Fruit fly (Drosophila melanogaster) whole organism, larva: ENCODE data around the gene CG11585.
A peak's percentile ranks its signal among the peaks of the same experiment; 100 is the strongest.

ENCODE experiments used
- noc ChIP-seq: fragments of 200-800 bp; sonication (Bioruptor generic); optimal IDR thresholded peaks from 3 replicates; lab custom pipeline; 2019; ENCODE audit warnings: missing biosample characterization, mild to moderate bottlenecking, missing genetic modification characterization, moderate library complexity

The CG11585 gene

DNA sequence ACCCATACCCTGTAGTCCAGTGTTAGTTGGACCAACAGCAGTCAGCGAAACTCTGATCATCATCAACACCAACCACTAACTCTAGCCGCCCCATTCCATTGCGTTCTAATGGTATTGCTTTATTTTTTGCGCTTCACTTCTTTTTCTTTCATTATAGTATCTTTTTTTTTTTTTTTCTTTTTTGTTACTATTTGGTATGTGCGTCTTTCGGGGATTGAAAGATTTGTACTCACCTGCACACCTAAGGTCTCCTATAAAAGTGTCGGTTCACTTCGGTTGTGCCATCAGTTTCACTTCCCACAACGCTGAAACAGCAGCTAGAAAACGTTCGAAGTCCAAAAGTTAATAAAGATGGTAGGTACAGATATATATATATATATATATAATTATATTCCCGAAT, at the start of gene CG11585:
Gene CG11585 (plus strand): TSS at position 301 of the 400 bp plus-strand sequence.
- no peak for TF ChIP-seq noc

DNA sequence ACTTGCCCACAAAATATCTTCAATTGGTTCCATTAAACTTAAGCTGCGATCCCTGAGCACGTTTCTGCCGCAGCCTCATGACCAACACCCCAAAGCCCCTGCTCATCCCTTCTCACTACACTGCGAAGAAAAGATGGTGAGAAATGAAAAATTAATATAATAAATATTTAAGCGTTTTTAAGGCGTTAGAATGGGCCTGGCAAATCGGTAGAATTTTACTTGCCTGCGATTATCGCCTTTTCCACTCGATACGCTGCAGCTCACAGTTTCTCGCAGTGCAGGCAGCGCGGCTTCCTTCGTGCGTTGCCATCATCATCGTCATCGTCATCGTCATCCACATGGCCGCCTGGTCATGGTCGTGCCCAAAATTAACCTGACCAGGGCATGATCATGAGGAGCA, 41.1 kb upstream of the CG11585 start:
- TF ChIP-seq noc: no peak

DNA sequence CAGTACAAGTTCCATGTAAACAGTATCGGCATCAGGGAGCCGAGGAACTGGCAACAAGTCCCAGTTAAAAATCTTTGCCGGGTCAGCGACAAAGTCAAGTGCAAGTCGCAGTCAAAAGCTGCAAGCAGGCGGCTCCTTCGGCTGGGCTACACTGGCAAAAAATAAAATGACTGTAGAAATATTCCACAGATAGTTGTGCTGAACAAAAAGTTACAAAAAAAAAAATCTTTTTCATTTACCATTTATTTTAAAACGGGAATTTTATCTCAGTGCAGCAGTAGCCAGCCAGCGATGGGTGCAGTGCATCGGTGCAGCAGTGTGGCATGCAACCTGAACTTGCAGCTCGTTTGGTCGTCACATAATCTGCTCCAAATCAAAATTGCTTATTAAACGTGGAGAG, 40.0 kb upstream of the CG11585 start:
- TF ChIP-seq noc: no peak

DNA sequence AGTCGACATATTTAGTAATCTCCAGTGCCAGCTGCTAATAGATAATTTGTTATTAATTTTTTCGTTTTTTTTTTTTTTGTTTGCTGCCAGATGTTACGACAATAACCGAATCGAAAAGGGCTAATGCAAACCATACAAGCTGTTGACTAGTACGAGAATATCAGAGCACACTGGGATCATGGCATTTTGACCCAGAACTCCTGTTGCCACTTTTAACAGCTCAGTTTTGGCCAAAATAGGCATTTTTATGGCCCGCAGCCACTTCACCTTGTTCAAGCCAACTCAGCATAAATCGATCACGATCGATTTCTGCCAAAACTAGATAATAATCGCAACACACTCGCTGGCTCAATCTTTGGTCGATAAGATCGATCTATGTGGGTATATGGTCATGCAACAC, 37.4 kb upstream of the CG11585 start, which contains the start of gene CG12479:
Gene CG12479 (minus strand): TSS at position 101 of the 400 bp plus-strand sequence.
- TF ChIP-seq noc: no peak

DNA sequence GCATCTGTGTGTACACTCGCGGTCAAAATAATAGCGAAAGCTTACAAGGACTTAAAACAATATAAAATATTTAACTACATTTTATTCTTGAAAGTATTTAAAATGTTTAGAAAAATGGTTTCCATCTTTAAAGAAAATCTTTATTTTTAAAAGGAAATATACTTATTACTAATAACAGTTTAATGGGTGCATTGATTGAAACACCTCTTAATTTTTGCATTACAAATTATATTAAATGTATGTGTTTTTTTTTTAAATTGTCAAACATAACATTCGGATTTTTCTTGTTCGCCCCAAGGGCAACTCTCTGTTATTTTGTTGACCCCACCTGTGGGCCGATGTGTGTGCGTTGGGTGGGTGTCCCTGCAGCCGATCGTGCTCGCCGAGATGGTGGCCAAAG, 35.6 kb upstream of the CG11585 start:
- TF ChIP-seq noc: no peak

DNA sequence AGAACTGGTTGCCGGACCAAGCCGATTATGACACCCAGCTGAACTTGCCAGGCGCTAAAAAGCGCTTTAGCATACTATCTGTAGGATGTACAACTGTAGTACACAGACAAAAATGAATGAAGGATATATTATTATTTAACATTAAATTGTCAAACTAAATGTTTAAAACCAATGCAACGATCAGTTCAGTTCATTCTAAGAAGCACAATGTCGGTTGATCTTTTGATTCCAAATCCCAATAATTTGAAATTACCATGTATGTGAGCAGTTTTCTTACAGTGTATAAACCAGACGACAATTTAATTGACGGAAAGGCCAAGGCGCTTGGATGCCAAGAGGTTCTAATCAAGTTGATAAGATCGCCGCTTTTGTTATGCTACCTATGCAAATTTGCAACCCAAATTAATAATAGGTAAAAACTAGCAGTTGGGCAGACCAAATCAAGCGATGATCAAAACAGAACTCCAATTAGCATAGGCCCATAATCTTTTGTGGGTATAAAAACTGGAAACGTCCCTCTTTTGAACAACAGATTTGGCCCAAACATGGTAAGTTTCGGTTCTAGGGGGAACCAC, 20.2 kb upstream of the CG11585 start, which contains the start of gene CG12480:
Gene CG12480 (plus strand): TSS at position 525 of the 575 bp plus-strand sequence.
- peak; percentile 87 for TF ChIP-seq noc

DNA sequence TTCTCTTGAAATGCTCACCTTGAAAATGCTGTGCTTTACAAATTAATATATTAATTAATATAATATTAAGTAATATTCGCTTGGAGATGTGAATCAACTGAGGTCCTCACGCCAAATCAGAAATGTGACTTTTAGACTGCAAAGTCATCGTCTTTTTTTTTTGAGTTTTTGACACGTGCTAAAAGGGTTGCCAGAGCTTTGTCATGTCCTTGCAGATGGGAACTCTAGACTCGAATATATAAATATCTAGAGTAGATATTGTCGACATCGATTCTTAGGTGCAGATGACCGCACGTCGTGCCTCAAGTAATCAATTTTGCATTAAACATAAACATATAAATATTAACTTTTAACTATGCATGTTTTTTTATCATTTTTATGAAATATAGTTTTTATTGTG, 16.8 kb upstream of the CG11585 start, which contains the start of gene betaNACtes1:
Gene betaNACtes1 (minus strand): TSS at position 101 of the 400 bp plus-strand sequence.
- no peak for TF ChIP-seq noc

DNA sequence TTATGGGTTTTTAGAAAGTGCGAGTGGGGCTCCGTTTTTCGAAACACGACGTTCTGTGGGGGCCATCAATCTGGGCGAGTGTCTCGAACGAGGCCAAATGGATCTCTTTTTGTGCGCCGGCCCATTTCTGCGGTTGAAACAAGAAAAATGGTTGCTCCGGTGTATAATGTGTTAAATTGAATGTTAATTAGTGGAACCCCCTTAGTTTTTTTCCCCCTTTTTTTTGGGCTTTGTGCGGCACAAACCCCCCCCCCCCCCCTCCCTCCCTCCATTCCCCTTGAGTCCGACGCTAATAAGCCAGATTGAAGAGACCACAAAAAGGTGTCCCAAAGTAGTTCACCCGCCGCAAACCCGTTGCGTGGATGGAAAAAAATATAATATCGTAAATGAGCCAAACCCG, 15.7 kb upstream of the CG11585 start:
- TF ChIP-seq noc: no peak

DNA sequence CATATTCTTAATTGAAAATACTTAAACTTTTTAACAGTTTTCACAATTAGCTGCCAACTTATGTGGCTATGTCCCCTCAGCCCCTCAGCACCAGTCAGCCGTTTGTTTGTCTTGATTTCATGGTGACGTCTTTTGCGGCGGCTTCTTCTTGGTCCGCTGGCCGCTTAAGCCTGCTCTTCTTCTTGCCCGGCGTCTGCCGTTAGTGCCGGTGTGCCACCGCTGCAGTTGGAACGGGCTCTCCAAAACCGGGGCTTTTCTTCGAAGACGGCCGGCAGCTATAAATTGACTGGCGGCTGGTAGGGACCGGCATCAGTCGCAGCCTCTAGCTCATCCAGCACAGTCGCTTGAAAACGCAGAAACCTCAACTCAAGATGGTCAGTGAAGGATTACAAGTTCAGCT, 14.9 kb upstream of the CG11585 start, which contains the start of gene CG1368:
Gene CG1368 (plus strand): TSS at position 301 of the 400 bp plus-strand sequence.
- no peak for TF ChIP-seq noc

DNA sequence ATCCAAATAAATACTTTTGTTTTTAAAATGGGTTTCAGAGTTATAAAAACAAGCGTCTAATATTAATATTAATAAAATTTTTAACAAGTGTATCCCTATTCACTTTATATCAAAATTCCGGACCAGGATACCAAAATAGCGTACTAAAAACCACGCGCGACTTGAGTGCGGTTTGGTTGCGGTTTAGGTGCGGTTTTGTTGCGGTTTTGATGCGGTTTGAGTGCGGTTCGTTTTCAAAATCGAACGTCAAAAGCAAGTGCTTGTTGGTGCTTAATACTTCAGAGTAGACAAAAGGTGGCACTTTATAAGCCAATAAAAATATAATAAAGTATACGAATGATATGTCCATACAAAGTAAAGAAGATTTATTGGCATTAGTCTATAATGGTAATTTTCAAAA, 13.7 kb upstream of the CG11585 start:
- no peak for TF ChIP-seq noc

DNA sequence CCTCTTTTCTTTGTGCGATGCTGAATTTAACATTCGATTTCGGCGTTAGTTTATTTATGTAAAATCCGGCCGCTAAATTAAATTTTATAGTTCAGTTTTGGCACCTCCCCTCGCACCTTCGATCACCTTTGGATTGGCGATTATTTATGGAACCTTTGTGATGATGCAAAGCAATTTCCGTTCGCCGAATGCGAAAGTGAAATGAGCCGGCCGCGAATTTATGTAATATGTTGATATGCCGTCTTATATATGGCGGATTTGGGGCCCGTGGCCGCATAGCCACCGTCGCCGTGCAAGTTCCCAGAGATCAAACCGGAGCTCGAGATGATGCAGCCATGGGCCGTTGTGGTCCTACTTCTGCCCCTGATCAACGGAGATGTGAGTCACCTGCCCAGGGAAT, 12.7 kb upstream of the CG11585 start, which contains the start of gene CG11581:
Gene CG11581 (plus strand): TSS at position 301 of the 400 bp plus-strand sequence.
- peak; percentile 3 for TF ChIP-seq noc

DNA sequence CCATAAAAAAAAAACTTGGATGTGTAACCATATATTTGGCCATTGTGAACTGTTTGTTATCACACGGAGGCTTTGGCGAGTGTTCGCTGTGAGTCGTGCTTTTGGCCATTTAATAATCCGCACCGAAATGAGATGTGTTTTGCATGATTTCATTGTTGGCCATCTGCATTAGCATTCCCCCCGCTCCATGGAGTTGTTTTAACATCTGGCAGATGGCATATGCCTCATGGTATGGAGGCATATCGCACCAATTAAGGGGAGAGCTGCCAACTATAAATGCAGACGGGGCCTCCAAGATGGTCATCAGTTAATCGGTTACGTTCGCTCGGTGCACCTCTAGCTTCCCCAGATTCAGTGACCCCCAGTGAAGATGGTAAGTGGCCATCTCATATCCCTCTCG, 8.6 kb upstream of the CG11585 start, which contains the start of gene CG11584:
Gene CG11584 (plus strand): TSS at position 301 of the 400 bp plus-strand sequence.
- TF ChIP-seq noc: no peak

DNA sequence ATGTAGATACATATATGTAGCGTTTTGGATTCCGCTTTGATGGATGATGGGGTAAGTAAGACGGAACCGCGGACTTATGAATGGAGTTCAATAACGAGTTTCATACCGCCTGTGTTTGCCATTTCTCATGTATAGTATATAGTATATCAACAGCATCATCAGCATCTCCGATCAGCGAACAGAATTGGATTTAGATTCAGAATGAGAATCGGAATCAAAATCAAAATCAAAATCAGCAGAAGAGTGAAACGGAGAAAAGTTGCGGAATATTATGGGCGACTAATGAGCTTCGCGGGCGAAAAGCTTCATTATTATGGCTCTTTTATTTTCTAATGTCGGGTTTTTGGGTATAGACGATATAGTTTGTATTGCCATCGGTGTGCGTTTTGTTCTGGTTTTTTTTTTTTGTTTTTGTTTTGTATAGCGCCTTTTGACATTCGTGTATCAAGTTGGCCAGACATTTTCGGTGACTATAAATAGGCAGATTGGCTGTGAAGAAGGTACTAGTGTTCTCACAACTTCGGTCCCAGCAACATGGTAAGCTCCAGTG, 5.2 kb upstream of the CG11585 start, which contains the start of gene CG32603:
Gene CG32603 (plus strand): TSS at position 500 of the 550 bp plus-strand sequence.
- no peak for TF ChIP-seq noc

DNA sequence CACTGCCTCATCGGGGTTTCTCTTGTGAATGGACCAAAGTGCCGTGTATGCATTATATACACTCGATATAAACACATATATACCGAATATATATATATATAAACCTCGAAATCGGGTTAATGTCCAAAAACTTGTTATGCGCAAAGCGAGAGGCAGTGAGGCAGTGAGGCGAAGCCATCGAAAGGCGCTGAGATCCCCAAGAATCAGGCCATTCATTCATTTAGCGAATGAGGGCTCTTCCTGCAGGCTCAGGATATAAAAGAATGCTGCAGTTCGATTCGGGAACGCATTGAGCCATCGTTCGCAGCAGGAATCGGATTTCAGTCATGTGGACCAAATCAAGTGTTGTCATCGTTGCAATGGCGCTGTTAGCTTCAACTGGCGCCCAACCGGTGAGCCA, 2.4 kb upstream of the CG11585 start, which contains the start of gene CG12481:
Gene CG12481 (plus strand): TSS at position 301 of the 400 bp plus-strand sequence.
- TF ChIP-seq noc: no peak

DNA sequence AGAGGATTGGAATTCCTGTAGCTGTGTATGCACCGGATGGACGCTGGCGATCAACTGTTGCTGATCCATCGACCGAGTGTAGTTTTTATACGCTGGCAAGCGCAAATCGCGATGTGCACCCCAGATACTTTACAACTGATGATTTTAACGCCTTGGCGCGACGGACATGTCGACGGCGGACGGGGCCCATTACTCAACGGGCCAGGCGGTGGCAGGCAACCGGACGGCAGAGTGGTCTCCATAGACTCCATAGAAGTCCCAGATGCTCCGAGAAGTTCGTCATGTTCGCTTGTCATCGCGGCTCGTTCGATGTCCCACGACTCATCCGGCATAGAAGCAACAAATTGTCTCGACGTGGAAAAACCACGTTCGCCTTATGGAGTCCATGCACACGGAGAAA, 2.6 kb downstream of the CG11585 start, which contains the start of gene CG13403:
Gene CG13403 (minus strand): TSS at position 101 of the 400 bp plus-strand sequence.
- TF ChIP-seq noc: no peak

DNA sequence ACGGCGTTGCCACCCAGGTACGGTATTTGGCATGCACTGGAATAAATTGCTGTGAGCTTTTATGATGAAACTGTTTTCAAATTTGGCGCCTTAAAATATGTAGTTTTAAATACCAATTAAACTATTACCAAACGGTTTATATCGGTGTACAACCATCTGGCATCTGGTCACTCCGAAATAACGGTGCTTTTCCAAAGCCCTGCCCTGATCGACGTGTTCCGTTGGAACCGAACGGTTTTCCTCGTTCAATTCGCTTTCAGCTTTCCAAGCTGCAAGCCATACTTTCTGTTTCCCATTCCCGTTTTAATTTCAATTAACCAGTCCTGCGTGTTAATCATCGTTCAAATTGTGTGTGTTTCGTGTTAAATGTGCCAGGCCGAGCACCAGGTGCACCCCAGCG, 3.7 kb downstream of the CG11585 start, which contains the start of gene yl:
Gene yl (plus strand): TSS at position 202 of the 400 bp plus-strand sequence.
- no peak for TF ChIP-seq noc

DNA sequence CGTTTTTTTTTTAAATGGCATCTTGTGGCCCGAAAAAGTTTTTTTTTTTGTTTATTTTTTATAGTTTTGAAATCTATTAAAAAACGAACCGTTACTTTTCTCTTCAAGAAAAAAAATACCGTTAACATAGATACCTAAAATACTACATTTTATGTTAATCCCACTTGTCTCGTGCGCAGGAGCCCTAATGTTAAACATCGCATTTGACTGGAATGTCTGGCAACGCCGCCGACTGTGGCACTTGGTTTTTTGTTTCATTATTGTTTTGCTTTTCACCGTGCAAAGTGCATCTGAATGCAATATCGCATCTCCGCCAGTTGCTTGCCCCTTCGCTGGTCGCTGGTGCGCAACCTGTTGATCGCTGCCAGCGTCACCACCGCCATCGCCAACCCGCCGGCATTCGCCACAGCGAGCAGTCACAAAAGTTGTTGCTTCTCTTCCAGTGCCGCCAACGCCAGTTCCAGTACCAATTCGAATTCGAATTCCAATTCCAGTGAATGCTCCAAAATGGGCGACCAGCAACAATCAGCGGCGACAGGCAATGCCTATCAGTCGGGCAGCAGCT, 10.7 kb downstream of the CG11585 start, which contains the start of gene CG11590:
Gene CG11590 (plus strand): TSS at position 212 of the 565 bp plus-strand sequence.
- no peak for TF ChIP-seq noc
